Worm (Caenorhabditis elegans): ENCODE results near the gene mff-1.

mff-1 gene

ce11 chrX:13006328-13006727 is 19.3 kb upstream of the mff-1 start:
- no peak for TF ChIP-seq ceh-16 (tag; optimal IDR thresholded peaks at IDR 0.05)
- TF ChIP-seq nhr-25 (tag; optimal IDR thresholded peaks at IDR 0.05) = peak; percentile 24
- TF ChIP-seq crh-2 (tag; optimal IDR thresholded peaks at IDR 0.05) = no peak

- no peak for TF ChIP-seq R02D3.7 (tag; optimal IDR thresholded peaks at IDR 0.05)
- peak; percentile 64 for TF ChIP-seq nhr-25 (tag; optimal IDR thresholded peaks at IDR 0.05)
- no peak for TF ChIP-seq sma-9 (GFP tag; optimal IDR thresholded peaks at IDR 0.05)
- TF ChIP-seq sma-9 (tag; optimal IDR thresholded peaks at IDR 0.05) = no peak
- peak; percentile 16 for TF ChIP-seq blmp-1 (tag; optimal IDR thresholded peaks at IDR 0.05; ENCODE audit: insufficient read depth)
- no peak for TF ChIP-seq mbf-1 (tag; optimal IDR thresholded peaks at IDR 0.05)
- TF ChIP-seq nhr-6 (tag; optimal IDR thresholded peaks at IDR 0.05) = no peak
- TF ChIP-seq ztf-11 (tag; optimal IDR thresholded peaks at IDR 0.05) = no peak
- no peak for TF ChIP-seq fos-1 (tag; optimal IDR thresholded peaks at IDR 0.05)
- no peak for TF ChIP-seq nhr-77 (tag; optimal IDR thresholded peaks at IDR 0.05)
- no peak for TF ChIP-seq unc-62 (GFP tag; optimal IDR thresholded peaks at IDR 0.05)
- no peak for TF ChIP-seq C34F6.9 (tag; optimal IDR thresholded peaks at IDR 0.05)
These were observed 18.7 kb upstream of the mff-1 start for ce11 chrX:13005730-13006129.

ce11 chrX:13004491-13005093 is 17.6 kb upstream of the mff-1 start:
- TF ChIP-seq lin-39 (tag; optimal IDR thresholded peaks at IDR 0.05) (no peak), lsy-2 (tag; optimal IDR thresholded peaks at IDR 0.05) (peak in 1 of 2 experiments; percentile 14), gmeb-1 (tag; optimal IDR thresholded peaks at IDR 0.05) (no peak), nhr-10 (tag; optimal IDR thresholded peaks at IDR 0.05) (no peak), mab-5 (tag; optimal IDR thresholded peaks at IDR 0.05) (no peak), nhr-129 (tag; optimal IDR thresholded peaks at IDR 0.05) (no peak), sma-9 (GFP tag; optimal IDR thresholded peaks at IDR 0.05) (peak; percentile 15), sma-9 (tag; optimal IDR thresholded peaks at IDR 0.05) (no peak), ceh-16 (tag; optimal IDR thresholded peaks at IDR 0.05) (peak; percentile 65), unc-62 (GFP tag; optimal IDR thresholded peaks at IDR 0.05) (no peak), nhr-77 (tag; optimal IDR thresholded peaks at IDR 0.05) (no peak), nhr-21 (tag; optimal IDR thresholded peaks at IDR 0.05) (no peak), ZK546.5 (tag; optimal IDR thresholded peaks at IDR 0.05) (no peak), sma-3 (GFP tag; optimal IDR thresholded peaks at IDR 0.05) (no peak), fos-1 (tag; optimal IDR thresholded peaks at IDR 0.05) (no peak), ceh-82 (tag; optimal IDR thresholded peaks at IDR 0.05) (no peak), ztf-11 (tag; optimal IDR thresholded peaks at IDR 0.05) (no peak), nhr-25 (tag; optimal IDR thresholded peaks at IDR 0.05) (peak; percentile 69), ztf-1 (GFP tag; conservative IDR thresholded peaks at IDR 0.05) (no peak), mdl-1 (tag; optimal IDR thresholded peaks at IDR 0.05) (no peak), elt-1 (tag; optimal IDR thresholded peaks at IDR 0.05) (peak; percentile 32), nhr-237 (tag; optimal IDR thresholded peaks at IDR 0.05) (no peak)

ce11 chrX:13003092-13003491 is 16.1 kb upstream of the mff-1 start:
- TF ChIP-seq ztf-4 (tag; optimal IDR thresholded peaks at IDR 0.05) (no peak), lsy-2 (tag; optimal IDR thresholded peaks at IDR 0.05) (no peak), blmp-1 (tag; optimal IDR thresholded peaks at IDR 0.05; ENCODE audit: insufficient read depth) (peak; percentile 71), nhr-25 (tag; optimal IDR thresholded peaks at IDR 0.05) (peak; percentile 49)

- TF ChIP-seq nhr-25 (tag; optimal IDR thresholded peaks at IDR 0.05) = peak; percentile 4
- no peak for TF ChIP-seq skn-1 (tag; optimal IDR thresholded peaks at IDR 0.05)
These were observed 15.3 kb upstream of the mff-1 start for ce11 chrX:13002322-13002721.

ce11 chrX:13000837-13001236 is 13.8 kb upstream of the mff-1 start:
- TF ChIP-seq ceh-16 (tag; optimal IDR thresholded peaks at IDR 0.05) (no peak), ztf-1 (GFP tag; conservative IDR thresholded peaks at IDR 0.05) (no peak), unc-39 (tag; optimal IDR thresholded peaks at IDR 0.05) (no peak), lin-11 (tag; optimal IDR thresholded peaks at IDR 0.05) (no peak), lin-13 (GFP tag; optimal IDR thresholded peaks at IDR 0.05) (no peak), ztf-11 (tag; optimal IDR thresholded peaks at IDR 0.05) (no peak), nhr-11 (tag; optimal IDR thresholded peaks at IDR 0.05) (no peak), lsy-2 (tag; optimal IDR thresholded peaks at IDR 0.05) (no peak), skn-1 (tag; optimal IDR thresholded peaks at IDR 0.05) (no peak)
